Fruit fly (Drosophila melanogaster) Kc167 (cell line): ENCODE results near the gene poe.

ENCODE experiments used
- Myc ChIP-seq: fragments of >200 bp; optimal IDR thresholded peaks from 2 replicates; lab custom pipeline; 2017; ENCODE audit warnings: missing external identifiers
- Sin3A ChIP-seq: fragments of >200 bp; optimal IDR thresholded peaks from 2 replicates; lab custom pipeline; 2018; ENCODE audit warnings: missing external identifiers
- h ChIP-seq: fragments of >200 bp; optimal IDR thresholded peaks from 3 replicates; lab custom pipeline; 2018; ENCODE audit warnings: missing external identifiers
- insv ChIP-seq: fragments of >200 bp; optimal IDR thresholded peaks from 3 replicates; lab custom pipeline; 2018; ENCODE audit warnings: missing external identifiers
- psq ChIP-seq: fragments of >200 bp; optimal IDR thresholded peaks from 2 replicates; lab custom pipeline; 2017; ENCODE audit warnings: missing external identifiers

dm6 chr2L:8034734-8035133 is 36.7 kb downstream of the poe start:
- no peak for TF ChIP-seq Sin3A
- no peak for TF ChIP-seq Myc (lab: Kevin White, UChicago)
- TF ChIP-seq h (lab: Kevin White, UChicago): no peak
- TF ChIP-seq insv (lab: Kevin White, UChicago): no peak
- no peak for TF ChIP-seq psq (lab: Kevin White, UChicago)
